Fruit fly (Drosophila melanogaster) whole organism, wandering third instar larva: ENCODE results near the gene Gyc89Db.

ENCODE experiments used
- Abd-B ChIP-seq: fragments of >200 bp; optimal IDR thresholded peaks from 2 replicates; lab custom pipeline; 2017; ENCODE audit warnings: missing biosample characterization, missing genetic modification characterization
- CG32264 ChIP-seq: fragments of 200-800 bp; sonication (Bioruptor generic); optimal IDR thresholded peaks from 2 replicates; lab custom pipeline; 2016; ENCODE audit warnings: missing biosample characterization, missing genetic modification characterization
- CG9705 ChIP-seq: fragments of 200-800 bp; sonication (Bioruptor generic); optimal IDR thresholded peaks from 2 replicates; lab custom pipeline; 2018; ENCODE audit warnings: missing biosample characterization, mild to moderate bottlenecking, missing genetic modification characterization
- CrebA ChIP-seq: fragments of 200-800 bp; sonication (Bioruptor generic); optimal IDR thresholded peaks from 2 replicates; lab custom pipeline; 2016; ENCODE audit warnings: missing biosample characterization, mild to moderate bottlenecking, missing genetic modification characterization, borderline replicate concordance
- Dfd ChIP-seq: fragments of >200 bp; optimal IDR thresholded peaks from 2 replicates; lab custom pipeline; 2017; ENCODE audit warnings: missing biosample characterization, missing genetic modification characterization
- Dif ChIP-seq: fragments of 200-275, 200-300 bp; sonication (Bioruptor generic); optimal IDR thresholded peaks from 2 replicates; lab custom pipeline; 2018; ENCODE audit warnings: missing biosample characterization, missing genetic modification characterization; ENCODE audit not compliant: partially characterized antibody
- GATAd ChIP-seq: sonication (Bioruptor generic); optimal IDR thresholded peaks from 2 replicates; lab custom pipeline; 2016; ENCODE audit warnings: missing biosample characterization, missing genetic modification characterization
- HLH106 ChIP-seq: fragments of 200-800 bp; optimal IDR thresholded peaks from 3 replicates; lab custom pipeline; 2019; ENCODE audit warnings: missing biosample characterization, mild to moderate bottlenecking, missing genetic modification characterization, moderate library complexity
- Hnf4 ChIP-seq: fragments of 200-800 bp; sonication (Bioruptor generic); optimal IDR thresholded peaks from 2 replicates; lab custom pipeline; 2016; ENCODE audit warnings: missing biosample characterization, mild to moderate bottlenecking, missing genetic modification characterization
- Hr78 ChIP-seq: fragments of >200 bp; optimal IDR thresholded peaks from 2 replicates; lab custom pipeline; 2017; ENCODE audit warnings: missing biosample characterization, missing genetic modification characterization
- Hr83 ChIP-seq: fragments of 200-300 bp; sonication (Bioruptor generic); optimal IDR thresholded peaks from 2 replicates; lab custom pipeline; 2016; ENCODE audit warnings: missing biosample characterization, mild to moderate bottlenecking, missing genetic modification characterization, moderate library complexity; ENCODE audit not compliant: poor library complexity, severe bottlenecking
- Jra ChIP-seq: sonication (Bioruptor generic); optimal IDR thresholded peaks from 2 replicates; lab custom pipeline; 2016; ENCODE audit warnings: missing biosample characterization, missing genetic modification characterization
- Mio ChIP-seq: sonication (Bioruptor generic); optimal IDR thresholded peaks from 2 replicates; lab custom pipeline; 2016; ENCODE audit warnings: missing biosample characterization, missing genetic modification characterization
- Myc ChIP-seq: fragments of >200 bp; optimal IDR thresholded peaks from 2 replicates; lab custom pipeline; 2017
- N ChIP-seq: fragments of >200 bp; optimal IDR thresholded peaks from 2 replicates; lab custom pipeline; 2018; ENCODE audit warnings: missing biosample characterization, missing external identifiers, missing genetic modification characterization
- OdsH ChIP-seq: fragments of 200-800 bp; sonication (Bioruptor generic); optimal IDR thresholded peaks from 2 replicates; lab custom pipeline; 2016; ENCODE audit warnings: missing biosample characterization, mild to moderate bottlenecking, missing genetic modification characterization
- Rel ChIP-seq, 2 experiments: fragments of 200-800 bp; sonication (Bioruptor generic) in 1 of 2; optimal IDR thresholded peaks; 2 replicates in 1 of 2; 3 replicates in 1 of 2; lab custom pipeline; 2016 to 2019; ENCODE audit warnings: mild to moderate bottlenecking in 2 of 2, missing biosample characterization in 2 of 2, missing genetic modification characterization in 2 of 2, moderate library complexity in 1 of 2
- Sp1 ChIP-seq: fragments of 200-800 bp; sonication (Bioruptor generic); optimal IDR thresholded peaks from 3 replicates; lab custom pipeline; 2019; ENCODE audit warnings: missing biosample characterization, mild to moderate bottlenecking, missing genetic modification characterization, moderate library complexity
- Vsx2 ChIP-seq: fragments of 200-300, 225-300 bp; sonication (Bioruptor generic); optimal IDR thresholded peaks from 2 replicates; lab custom pipeline; 2018; ENCODE audit warnings: missing biosample characterization, missing genetic modification characterization; ENCODE audit not compliant: partially characterized antibody
- br ChIP-seq: fragments of 200-800 bp; sonication (Bioruptor generic); optimal IDR thresholded peaks from 2 replicates; lab custom pipeline; 2016; ENCODE audit warnings: missing biosample characterization, missing genetic modification characterization
- brk ChIP-seq: fragments of 200-800 bp; sonication (Bioruptor generic); optimal IDR thresholded peaks from 2 replicates; lab custom pipeline; 2016; ENCODE audit warnings: missing biosample characterization, mild to moderate bottlenecking, missing genetic modification characterization
- dl ChIP-seq, 2 experiments: fragments of 175-275, 200-275 bp in 1 of 2; fragments of 200-275 bp in 1 of 2; sonication (Bioruptor generic); optimal IDR thresholded peaks; lab custom pipeline; 2018; ENCODE audit warnings: mild to moderate bottlenecking in 2 of 2, missing biosample characterization in 2 of 2, missing genetic modification characterization in 2 of 2, moderate library complexity in 2 of 2; ENCODE audit not compliant: partially characterized antibody in 2 of 2, insufficient read depth in 1 of 2
- dmrt93B ChIP-seq: fragments of 200-800 bp; sonication (Bioruptor generic); optimal IDR thresholded peaks from 2 replicates; lab custom pipeline; 2018; ENCODE audit warnings: missing biosample characterization, mild to moderate bottlenecking, missing genetic modification characterization
- dsf ChIP-seq: sonication (Bioruptor generic); optimal IDR thresholded peaks from 2 replicates; lab custom pipeline; 2016; ENCODE audit warnings: missing biosample characterization, missing genetic modification characterization, borderline replicate concordance
- ey ChIP-seq: fragments of 200-800 bp; sonication (Bioruptor generic); optimal IDR thresholded peaks from 2 replicates; lab custom pipeline; 2016; ENCODE audit warnings: missing biosample characterization, missing genetic modification characterization
- foxo ChIP-seq, 2 experiments: fragments of 200-800 bp; sonication (Bioruptor generic); optimal IDR thresholded peaks; 2 replicates in 1 of 2; 3 replicates in 1 of 2; lab custom pipeline; 2016 to 2017; ENCODE audit warnings: missing biosample characterization in 2 of 2, missing genetic modification characterization in 2 of 2
- fru ChIP-seq: fragments of 200-800 bp; sonication (Bioruptor generic); optimal IDR thresholded peaks from 3 replicates; lab custom pipeline; 2016; ENCODE audit warnings: missing biosample characterization, mild to moderate bottlenecking, missing genetic modification characterization
- h ChIP-seq: fragments of 200-800 bp; sonication (Bioruptor generic); optimal IDR thresholded peaks from 3 replicates; lab custom pipeline; 2016; ENCODE audit warnings: missing biosample characterization, mild to moderate bottlenecking, missing genetic modification characterization
- jim ChIP-seq: fragments of 175-275, 200-325 bp; sonication (Bioruptor generic); optimal IDR thresholded peaks from 2 replicates; lab custom pipeline; 2016; ENCODE audit warnings: missing biosample characterization, mild to moderate bottlenecking, missing genetic modification characterization
- lola ChIP-seq: fragments of >200 bp; optimal IDR thresholded peaks from 2 replicates; lab custom pipeline; 2017; ENCODE audit warnings: missing biosample characterization, missing genetic modification characterization
- pan ChIP-seq: fragments of >200 bp; optimal IDR thresholded peaks from 2 replicates; lab custom pipeline; 2017
- psq ChIP-seq: fragments of 200-800 bp; sonication (Bioruptor generic); optimal IDR thresholded peaks from 3 replicates; lab custom pipeline; 2017; ENCODE audit warnings: missing biosample characterization, mild to moderate bottlenecking, missing genetic modification characterization, moderate library complexity
- rgr ChIP-seq: fragments of 200-800 bp; sonication (Bioruptor generic); optimal IDR thresholded peaks from 3 replicates; lab custom pipeline; 2016; ENCODE audit warnings: missing biosample characterization, mild to moderate bottlenecking, missing genetic modification characterization
- sage ChIP-seq: fragments of 200-800 bp; sonication (Bioruptor generic); optimal IDR thresholded peaks from 2 replicates; lab custom pipeline; 2016; ENCODE audit warnings: missing biosample characterization, mild to moderate bottlenecking, missing genetic modification characterization
- sv ChIP-seq: fragments of 200-800 bp; sonication (Bioruptor generic); optimal IDR thresholded peaks from 3 replicates; lab custom pipeline; 2016; ENCODE audit warnings: missing biosample characterization, missing genetic modification characterization
- tai ChIP-seq: sonication (Bioruptor generic); optimal IDR thresholded peaks from 2 replicates; lab custom pipeline; 2016; ENCODE audit warnings: missing biosample characterization, missing genetic modification characterization
- usp ChIP-seq: fragments of >200 bp; optimal IDR thresholded peaks from 2 replicates; lab custom pipeline; 2017; ENCODE audit warnings: missing biosample characterization, missing genetic modification characterization
- woc ChIP-seq: sonication (Bioruptor generic); optimal IDR thresholded peaks from 2 replicates; lab custom pipeline; 2016; ENCODE audit warnings: missing biosample characterization, mild to moderate bottlenecking, missing genetic modification characterization

The Gyc89Db gene

DNA sequence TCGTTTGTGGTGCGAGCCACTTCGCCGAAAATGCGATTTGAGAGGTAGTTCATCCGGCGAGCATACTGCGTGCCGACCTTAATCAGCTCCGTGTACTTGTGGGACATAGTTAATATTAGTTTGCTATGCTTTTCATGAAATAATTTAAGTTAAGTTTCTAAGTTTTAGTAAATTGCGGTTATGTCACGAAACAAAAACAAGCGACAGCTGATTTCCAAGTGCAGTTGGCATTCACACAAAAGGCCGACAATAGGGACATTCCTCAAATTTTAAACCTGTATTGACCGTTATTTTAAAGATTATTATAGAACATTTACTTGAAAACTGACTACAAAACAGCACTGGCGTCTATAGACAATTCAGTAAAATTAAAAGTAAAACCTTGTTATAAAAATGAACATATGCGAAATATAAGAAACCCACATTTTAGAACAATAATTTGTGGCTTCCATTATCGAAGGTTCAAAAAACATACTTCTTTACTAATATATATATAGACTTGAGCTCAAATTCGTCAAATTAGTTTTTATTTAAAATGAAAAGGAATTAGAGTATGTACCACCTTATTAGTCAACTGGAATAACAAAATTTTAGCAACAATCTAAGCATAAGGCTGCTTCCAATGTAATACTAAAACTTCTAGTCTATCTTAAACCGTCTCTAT is 40.4 kb upstream of the Gyc89Db start, which contains the start of gene mRpS33:
Gene mRpS33, minus strand, starts transcription at position 224 of the 664 bp plus-strand sequence.
- TF ChIP-seq fru (no peak), Hr78 (GFP tag; lab: Kevin White, UChicago) (no peak), CG9705 (GFP tag; lab: Kevin White, UChicago) (no peak), Mio (GFP tag; lab: Kevin White, UChicago) (no peak), brk (GFP tag; lab: Kevin White, UChicago) (no peak), CG32264 (GFP tag; lab: Kevin White, UChicago) (no peak), Myc (lab: Kevin White, UChicago) (no peak), sv (GFP tag; lab: Kevin White, UChicago) (no peak), dmrt93B (no peak), h (GFP tag; lab: Kevin White, UChicago) (no peak), Dif (GFP tag; lab: Kevin White, UChicago) (no peak), N (GFP tag; lab: Kevin White, UChicago) (no peak), Jra (GFP tag; lab: Kevin White, UChicago) (no peak)

DNA sequence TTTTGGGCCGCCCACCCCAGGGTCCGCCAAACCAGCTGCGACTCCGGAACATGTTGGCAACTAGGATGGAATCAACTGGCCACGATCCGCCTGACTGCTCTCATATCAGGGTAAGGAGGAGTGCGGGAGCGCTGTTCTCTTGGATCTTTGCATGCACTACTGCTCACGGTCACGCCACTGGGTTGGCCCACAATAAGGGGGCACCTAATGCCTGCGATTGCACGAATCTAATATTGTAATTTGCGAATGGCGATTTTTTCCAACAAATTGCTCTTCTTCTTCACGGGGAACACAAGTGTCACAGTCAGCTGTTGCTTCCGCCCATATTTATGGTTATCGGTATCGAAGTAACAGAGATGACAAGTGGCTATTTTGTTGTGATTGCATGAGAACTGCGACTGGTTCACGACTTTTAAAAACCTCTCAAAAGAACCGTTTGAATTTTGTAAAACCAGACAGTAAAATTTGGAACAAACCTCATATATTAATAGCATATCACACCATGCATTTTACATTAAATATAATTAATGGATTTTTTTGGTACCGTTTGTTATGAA is 35.5 kb upstream of the Gyc89Db start, which contains the start of gene ema:
Gene ema, minus strand, starts transcription at position 295 of the 557 bp plus-strand sequence.
- TF ChIP-seq CrebA (GFP tag; lab: Kevin White, UChicago), result no peak
- no peak for TF ChIP-seq OdsH (GFP tag; lab: Kevin White, UChicago)
- TF ChIP-seq Dif (GFP tag; lab: Kevin White, UChicago), result no peak
- TF ChIP-seq rgr (GFP tag; lab: Kevin White, UChicago), result peak; percentile 16
- TF ChIP-seq ey (GFP tag; lab: Kevin White, UChicago), result peak; percentile 6
- TF ChIP-seq brk (GFP tag; lab: Kevin White, UChicago), result no peak
- peak; percentile 37 for TF ChIP-seq HLH106 (tag; lab: Kevin White, UChicago)
- TF ChIP-seq br (GFP tag; lab: Kevin White, UChicago), result no peak
- TF ChIP-seq usp, result no peak
- no peak for TF ChIP-seq tai (GFP tag; lab: Kevin White, UChicago)
- TF ChIP-seq foxo (GFP tag; optimal IDR thresholded peaks at IDR 0.05; lab: Kevin White, UChicago), result peak in 1 of 2 experiments; percentile 36
- peak; percentile 28 for TF ChIP-seq Myc (lab: Kevin White, UChicago)
- TF ChIP-seq Rel (GFP tag; optimal IDR thresholded peaks at IDR 0.05; lab: Kevin White, UChicago), result no peak
- peak; percentile 45 for TF ChIP-seq Rel (tag; optimal IDR thresholded peaks at IDR 0.05; lab: Kevin White, UChicago)
- TF ChIP-seq GATAd (GFP tag; lab: Kevin White, UChicago), result no peak
- TF ChIP-seq woc (GFP tag; lab: Kevin White, UChicago), result peak; percentile 79
- peak; percentile 12 for TF ChIP-seq Sp1 (GFP tag; lab: Kevin White, UChicago)
- TF ChIP-seq jim (GFP tag; lab: Kevin White, UChicago), result no peak
- TF ChIP-seq lola (GFP tag; lab: Kevin White, UChicago), result no peak
- no peak for TF ChIP-seq dsf (GFP tag; lab: Kevin White, UChicago)
- no peak for TF ChIP-seq Dfd (GFP tag; lab: Kevin White, UChicago)
- TF ChIP-seq Hr83, result peak; percentile 50
- TF ChIP-seq Hr78 (GFP tag; lab: Kevin White, UChicago), result no peak
- no peak for TF ChIP-seq psq (GFP tag; lab: Kevin White, UChicago)
- TF ChIP-seq pan (lab: Kevin White, UChicago), result no peak
- no peak for TF ChIP-seq Vsx2 (GFP tag; lab: Kevin White, UChicago)
- TF ChIP-seq CG32264 (GFP tag; lab: Kevin White, UChicago), result no peak
- peak; percentile 9 for TF ChIP-seq sv (GFP tag; lab: Kevin White, UChicago)
- TF ChIP-seq CG9705 (GFP tag; lab: Kevin White, UChicago), result peak; percentile 27
- TF ChIP-seq h (GFP tag; lab: Kevin White, UChicago), result no peak
- TF ChIP-seq N (GFP tag; lab: Kevin White, UChicago), result no peak
- TF ChIP-seq Mio (GFP tag; lab: Kevin White, UChicago), result no peak
- TF ChIP-seq fru, result no peak
- TF ChIP-seq Hnf4 (GFP tag; lab: Kevin White, UChicago), result no peak
- TF ChIP-seq dmrt93B, result no peak
- TF ChIP-seq dl (GFP tag; optimal IDR thresholded peaks at IDR 0.05; lab: Kevin White, UChicago; ENCODE audit: insufficient read depth in 1 of 2, partially characterized antibody in 2 of 2), result no peak
- no peak for TF ChIP-seq Jra (GFP tag; lab: Kevin White, UChicago)
- no peak for TF ChIP-seq Abd-B
- TF ChIP-seq sage (GFP tag; lab: Kevin White, UChicago), result no peak
- TF ChIP-seq, all 38 proteins: peak for 11
